Fruit fly (Drosophila melanogaster): ENCODE measurements around the gene CG33700.

CG33700 gene

dm6 chr3L:9509037-9509830, 16.1 kb downstream of the CG33700 start, which contains the start of gene CG3408 (continued):
- TF ChIP-seq sob (GFP tag; IDR thresholded peaks at IDR 0.05) (0 out of 2 replicates have a peak, but pooled peaks have one; percentile 14), ap (GFP tag; IDR thresholded peaks at IDR 0.05) (no peak), Awh (GFP tag; IDR thresholded peaks at IDR 0.05) (no peak), CG15601 (tag; optimal IDR thresholded peaks at IDR 0.05) (peak; percentile 31), CG12299 (tag; optimal IDR thresholded peaks at IDR 0.05) (no peak), cato (GFP tag; optimal IDR thresholded peaks at IDR 0.05; ENCODE audit: borderline replicate concordance) (no peak), CG10147 (GFP tag; optimal IDR thresholded peaks at IDR 0.05) (no peak), sisA (GFP tag; IDR thresholded peaks at IDR 0.05) (no peak), luna (GFP tag; optimal IDR thresholded peaks at IDR 0.05) (no peak), D19A (tag; optimal IDR thresholded peaks at IDR 0.05) (no peak), ac (GFP tag; optimal IDR thresholded peaks at IDR 0.05) (no peak), Eip74EF (GFP tag; optimal IDR thresholded peaks at IDR 0.05) (peak in 1 of 2 experiments; percentile 77), D (optimal IDR thresholded peaks at IDR 0.05) (no peak), D (GFP tag; optimal IDR thresholded peaks at IDR 0.05) (no peak), CG12744 (GFP tag; optimal IDR thresholded peaks at IDR 0.05) (no peak), Gug (GFP tag; IDR thresholded peaks at IDR 0.05) (no peak), eyg (GFP tag; optimal IDR thresholded peaks at IDR 0.05) (peak; percentile 18), CG7963 (GFP tag; IDR thresholded peaks at IDR 0.05; ENCODE audit: partially characterized antibody) (no peak), CG12104 (GFP tag; optimal IDR thresholded peaks at IDR 0.05) (peak; percentile 7), h (optimal IDR thresholded peaks at IDR 0.05) (no peak), amos (GFP tag; IDR thresholded peaks at IDR 0.05; ENCODE audit: partially characterized antibody) (peak; percentile 58; the same call in 1 of the 2 replicates), vfl (GFP tag; optimal IDR thresholded peaks at IDR 0.05) (no peak), CG14050 (GFP tag; IDR thresholded peaks at IDR 0.05) (no peak), gcm (GFP tag; optimal IDR thresholded peaks at IDR 0.05) (no peak), CG10543 (GFP tag; optimal IDR thresholded peaks at IDR 0.05) (peak; percentile 62), aop (GFP tag; IDR thresholded peaks at IDR 0.05) (no peak), gfzf (GFP tag; optimal IDR thresholded peaks at IDR 0.05) (peak; percentile 94), abd-A (tag; optimal IDR thresholded peaks at IDR 0.05) (peak; percentile 61), CG3847 (GFP tag; IDR thresholded peaks at IDR 0.05) (no peak), pros (GFP tag; optimal IDR thresholded peaks at IDR 0.05) (peak; percentile 95), CG13775 (GFP tag; optimal IDR thresholded peaks at IDR 0.05) (no peak), bsh (GFP tag; optimal IDR thresholded peaks at IDR 0.05) (no peak), pb (GFP tag; optimal IDR thresholded peaks at IDR 0.05) (peak; percentile 24), CG1233 (GFP tag; optimal IDR thresholded peaks at IDR 0.05) (peak; percentile 56), CG2202 (tag; optimal IDR thresholded peaks at IDR 0.05) (no peak), Trl (optimal IDR thresholded peaks at IDR 0.05) (peak in 1 of 2 experiments; percentile 20), Trl (GFP tag; optimal IDR thresholded peaks at IDR 0.05) (no peak), pita (GFP tag; optimal IDR thresholded peaks at IDR 0.05) (no peak), CG9437 (GFP tag; optimal IDR thresholded peaks at IDR 0.05) (peak; percentile 0), fu2 (GFP tag; optimal IDR thresholded peaks at IDR 0.05) (no peak), danr (GFP tag; IDR thresholded peaks at IDR 0.05) (no peak), Lhr (GFP tag; optimal IDR thresholded peaks at IDR 0.05) (peak; percentile 82), NC2α (GFP tag; optimal IDR thresholded peaks at IDR 0.05) (no peak), ci (GFP tag; IDR thresholded peaks at IDR 0.05) (no peak; the same call in 2 of the 3 replicates), CG11398 (GFP tag; optimal IDR thresholded peaks at IDR 0.05) (no peak), pfk (GFP tag; optimal IDR thresholded peaks at IDR 0.05) (peak; percentile 14), shn (GFP tag; optimal IDR thresholded peaks at IDR 0.05) (no peak), chif (GFP tag; optimal IDR thresholded peaks at IDR 0.05) (no peak), CG12155 (GFP tag; optimal IDR thresholded peaks at IDR 0.05) (peak; percentile 95), vnd (GFP tag; IDR thresholded peaks at IDR 0.05; ENCODE audit: partially characterized antibody) (peak; percentile 41; the same call in 1 of the 3 replicates)

Measured in whole organism, embryonic.